Worm (Caenorhabditis elegans) whole organism, L4/young adult: ENCODE results near the gene arrd-22.
"Not testable (repeated sequence)": the region's sequence is repeated elsewhere in the genome, so short reads cannot be mapped to it uniquely, and the experiment has no call there.

Source experiments
- W03F9.2 ChIP-seq: fragments of 150-350 bp; optimal IDR thresholded peaks from 2 replicates; lab custom pipeline; 2014; ENCODE audit warnings: missing biosample characterization, missing genetic modification characterization
- dao-5 ChIP-seq: sonication (generic microtip); optimal IDR thresholded peaks from 2 replicates; lab custom pipeline; 2016; ENCODE audit warnings: missing genotype, missing genetic modification characterization, moderate library complexity, missing compliant biosample characterization
- him-1 ChIP-seq: sonication (generic microtip); optimal IDR thresholded peaks from 2 replicates; lab custom pipeline; 2016; ENCODE audit warnings: missing genotype, missing genetic modification reagents, missing genetic modification characterization, missing compliant biosample characterization

arrd-22 gene

ce11 chrV:3410098-3410570 lies at the start of gene arrd-22:
TSS of gene arrd-22 (plus strand) at chrV:3410520.
- no peak for TF ChIP-seq him-1 (tag; lab: Kevin White, UChicago)
- no peak for TF ChIP-seq dao-5
- no peak for TF ChIP-seq W03F9.2 (tag; lab: Kevin White, UChicago)

- TF ChIP-seq W03F9.2 (tag; lab: Kevin White, UChicago) (no peak), him-1 (tag; lab: Kevin White, UChicago) (no peak), dao-5 (no peak)
Observed at ce11 chrV:3361633-3362032, 48.7 kb upstream of the arrd-22 start.

- TF ChIP-seq W03F9.2 (tag; lab: Kevin White, UChicago) = no peak
- TF ChIP-seq dao-5 = no peak
- TF ChIP-seq him-1 (tag; lab: Kevin White, UChicago) = no peak
Observed at ce11 chrV:3362475-3362874, 47.8 kb upstream of the arrd-22 start, which contains the start of gene C04E12.4. TSS of gene C04E12.4 (plus strand) at chrV:3362775.

- TF ChIP-seq dao-5; W03F9.2 (tag; lab: Kevin White, UChicago); him-1 (tag; lab: Kevin White, UChicago): not testable (repeated sequence)
Observed at ce11 chrV:3367773-3368172, 42.5 kb upstream of the arrd-22 start, which contains the start of gene C04E12.2. TSS of gene C04E12.2 (plus strand) at chrV:3368073.

ce11 chrV:3372673-3373072 lies 37.6 kb upstream of the arrd-22 start, which contains the start of gene srx-121:
TSS of gene srx-121 (minus strand) at chrV:3372773.
- TF ChIP-seq dao-5 (no peak), him-1 (tag; lab: Kevin White, UChicago) (no peak), W03F9.2 (tag; lab: Kevin White, UChicago) (no peak)

- TF ChIP-seq dao-5 (no peak), him-1 (tag; lab: Kevin White, UChicago) (no peak), W03F9.2 (tag; lab: Kevin White, UChicago) (no peak)
Observed at ce11 chrV:3376973-3377372, 33.3 kb upstream of the arrd-22 start, which contains the start of gene srbc-2. TSS of gene srbc-2 (minus strand) at chrV:3377073.

- TF ChIP-seq dao-5 = no peak
- no peak for TF ChIP-seq him-1 (tag; lab: Kevin White, UChicago)
- no peak for TF ChIP-seq W03F9.2 (tag; lab: Kevin White, UChicago)
Observed at ce11 chrV:3388299-3388698, 22.0 kb upstream of the arrd-22 start.

- no peak for TF ChIP-seq him-1 (tag; lab: Kevin White, UChicago)
Observed at ce11 chrV:3391005-3391404, 19.3 kb upstream of the arrd-22 start.

- no peak for TF ChIP-seq dao-5
- no peak for TF ChIP-seq W03F9.2 (tag; lab: Kevin White, UChicago)
- TF ChIP-seq him-1 (tag; lab: Kevin White, UChicago) = no peak
Observed at ce11 chrV:3394065-3394464, 16.3 kb upstream of the arrd-22 start.

ce11 chrV:3394694-3395240 lies 15.6 kb upstream of the arrd-22 start, which contains the start of gene T20D4.15:
TSS of gene T20D4.15 (minus strand) at chrV:3394744.
- TF ChIP-seq dao-5 = no peak
- no peak for TF ChIP-seq W03F9.2 (tag; lab: Kevin White, UChicago)
- TF ChIP-seq him-1 (tag; lab: Kevin White, UChicago) = no peak

- not testable (repeated sequence) for TF ChIP-seq dao-5; W03F9.2 (tag; lab: Kevin White, UChicago); him-1 (tag; lab: Kevin White, UChicago)
Observed at ce11 chrV:3396765-3397164, 13.6 kb upstream of the arrd-22 start, which contains the start of gene T20D4.12. TSS of gene T20D4.12 (plus strand) at chrV:3397065.

- TF ChIP-seq dao-5 (no peak), him-1 (tag; lab: Kevin White, UChicago) (no peak), W03F9.2 (tag; lab: Kevin White, UChicago) (no peak)
Observed at ce11 chrV:3398314-3398713, 12.0 kb upstream of the arrd-22 start, which contains the start of gene T20D4.11. TSS of gene T20D4.11 (plus strand) at chrV:3398690.

ce11 chrV:3399952-3400351 lies 10.4 kb upstream of the arrd-22 start, which contains the start of gene T20D4.10:
TSS of gene T20D4.10 (plus strand) at chrV:3400252.
- TF ChIP-seq W03F9.2 (tag; lab: Kevin White, UChicago); him-1 (tag; lab: Kevin White, UChicago); dao-5: not testable (repeated sequence)

- TF ChIP-seq W03F9.2 (tag; lab: Kevin White, UChicago) (no peak), dao-5 (no peak), him-1 (tag; lab: Kevin White, UChicago) (no peak)
Observed at ce11 chrV:3408602-3409001, 1.7 kb upstream of the arrd-22 start, which contains the start of gene T20D4.7. TSS of gene T20D4.7 (plus strand) at chrV:3408902.
